Worm (Caenorhabditis elegans) whole organism, L2 larva: ENCODE data around the gene ZK863.8.

Source experiments
- R02D3.7 ChIP-seq: fragments of 150-350 bp; optimal IDR thresholded peaks from 2 replicates; lab custom pipeline; 2014; ENCODE audit warnings: missing biosample characterization, missing genetic modification characterization
- alr-1 ChIP-seq: fragments of 150-350 bp; optimal IDR thresholded peaks from 2 replicates; lab custom pipeline; 2014; ENCODE audit warnings: missing biosample characterization, missing genetic modification characterization
- dmd-4 ChIP-seq: sonication (generic microtip); optimal IDR thresholded peaks from 2 replicates; lab custom pipeline; 2017; ENCODE audit warnings: missing biosample characterization, missing genetic modification characterization
- egl-27 ChIP-seq: sonication (generic microtip); optimal IDR thresholded peaks from 3 replicates; lab custom pipeline; 2017; ENCODE audit warnings: missing biosample characterization, missing genetic modification reagents, missing genetic modification characterization
- elt-3 ChIP-seq: sonication (generic microtip); optimal IDR thresholded peaks from 2 replicates; lab custom pipeline; 2017; ENCODE audit warnings: missing biosample characterization, missing genetic modification characterization
- gmeb-1 ChIP-seq: fragments of 150-350 bp; optimal IDR thresholded peaks from 2 replicates; lab custom pipeline; 2014; ENCODE audit warnings: missing biosample characterization, missing genetic modification characterization
- lin-11 ChIP-seq: fragments of 150-350 bp; sonication (generic microtip); optimal IDR thresholded peaks from 2 replicates; lab custom pipeline; 2014; ENCODE audit warnings: missing biosample characterization, missing genetic modification characterization, inconsistent platforms, mixed read lengths
- lsy-2 ChIP-seq, 2 experiments: fragments of 150-350 bp in 1 of 2; sonication (generic microtip) in 1 of 2; optimal IDR thresholded peaks; 2 replicates each; lab custom pipeline; 2014 to 2017; ENCODE audit warnings: missing biosample characterization in 2 of 2, missing genetic modification characterization in 2 of 2
- mdl-1 ChIP-seq, 2 experiments: fragments of 150-350 bp in 1 of 2; sonication (generic microtip) in 1 of 2; optimal IDR thresholded peaks; 2 replicates each; lab custom pipeline; 2017; ENCODE audit warnings: missing biosample characterization in 2 of 2, missing genetic modification characterization in 2 of 2
- nhr-237 ChIP-seq: fragments of 150-350 bp; optimal IDR thresholded peaks from 2 replicates; lab custom pipeline; 2014; ENCODE audit warnings: missing biosample characterization, missing genetic modification characterization
- unc-62 ChIP-seq: fragments of 150-350 bp; optimal IDR thresholded peaks from 2 replicates; lab custom pipeline; 2014; ENCODE audit warnings: missing biosample characterization, missing genetic modification reagents, missing genetic modification characterization
- ztf-11 ChIP-seq: sonication (generic microtip); optimal IDR thresholded peaks from 2 replicates; lab custom pipeline; 2017; ENCODE audit warnings: missing biosample characterization, missing genetic modification characterization

DNA sequence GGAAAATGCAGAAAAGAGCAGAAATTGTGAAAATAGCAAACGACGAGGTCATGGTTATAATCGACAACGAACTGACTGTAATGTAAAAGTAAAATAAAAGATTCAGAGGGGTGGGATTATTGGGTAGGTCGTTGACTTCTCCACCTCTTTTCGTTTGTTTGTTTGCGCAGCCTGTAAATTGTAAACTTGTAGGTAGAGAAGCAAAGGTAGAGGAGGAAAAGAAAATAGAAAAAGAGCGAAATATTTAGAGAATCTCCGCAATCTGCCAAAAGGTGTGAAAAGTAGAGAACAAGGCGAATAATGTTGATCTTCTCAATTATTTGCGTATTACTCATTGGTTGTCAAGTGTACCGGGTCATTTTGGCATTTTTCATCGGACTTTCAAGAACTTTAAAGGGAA is at the start of gene ZK863.8:
- TF ChIP-seq unc-62 (GFP tag; lab: Kevin White, UChicago) (no peak), egl-27 (tag; lab: Kevin White, UChicago) (no peak), gmeb-1 (no peak), nhr-237 (tag; lab: Kevin White, UChicago) (no peak), elt-3 (no peak), mdl-1 (tag; optimal IDR thresholded peaks at IDR 0.05; lab: Kevin White, UChicago) (no peak), lsy-2 (tag; optimal IDR thresholded peaks at IDR 0.05; lab: Kevin White, UChicago) (no peak), R02D3.7 (tag; lab: Kevin White, UChicago) (no peak), alr-1 (tag; lab: Kevin White, UChicago) (no peak), dmd-4 (tag; lab: Kevin White, UChicago) (no peak), lin-11 (tag; lab: Kevin White, UChicago) (no peak), ztf-11 (no peak)
